Worm (Caenorhabditis elegans) whole organism, L4/young adult: ENCODE results near the gene F52D10.4.

Experiments
- dao-5 ChIP-seq: sonication (generic microtip); optimal IDR thresholded peaks from 2 replicates; lab custom pipeline; 2016; ENCODE audit warnings: missing genotype, missing genetic modification characterization, moderate library complexity, missing compliant biosample characterization
- him-1 ChIP-seq: sonication (generic microtip); optimal IDR thresholded peaks from 2 replicates; lab custom pipeline; 2016; ENCODE audit warnings: missing genotype, missing genetic modification reagents, missing genetic modification characterization, missing compliant biosample characterization

- TF ChIP-seq him-1 (no peak), dao-5 (no peak)
Observed at ce11 chrX:11600488-11601106, 16.7 kb upstream of the F52D10.4 start.
